Worm (Caenorhabditis elegans) whole organism, late embryonic: ENCODE data around the gene C01G10.10.

Experiments
- C08G9.2 ChIP-seq: sonication (generic microtip); optimal IDR thresholded peaks from 2 replicates; lab custom pipeline; 2016; ENCODE audit warnings: mild to moderate bottlenecking, missing genetic modification characterization, moderate library complexity, missing compliant biosample characterization
- C38D4.7 ChIP-seq: fragments of 200-800 bp; sonication (Bioruptor generic); optimal IDR thresholded peaks from 2 replicates; lab custom pipeline; 2018; ENCODE audit warnings: mild to moderate bottlenecking, missing genetic modification characterization, moderate library complexity, missing compliant biosample characterization
- F13H6.1 ChIP-seq: sonication (generic microtip); optimal IDR thresholded peaks from 2 replicates; lab custom pipeline; 2016; ENCODE audit warnings: missing genetic modification characterization, missing compliant biosample characterization
- K02D7.2 ChIP-seq: sonication (generic microtip); optimal IDR thresholded peaks from 2 replicates; lab custom pipeline; 2017; ENCODE audit warnings: mild to moderate bottlenecking, missing genetic modification characterization, missing compliant biosample characterization
- T23F11.4 ChIP-seq: fragments of 200-800 bp; sonication (Bioruptor generic); optimal IDR thresholded peaks from 2 replicates; lab custom pipeline; 2018; ENCODE audit warnings: mild to moderate bottlenecking, missing genetic modification characterization, missing compliant biosample characterization
- ama-1 ChIP-seq: fragments of 150-350 bp; optimal IDR thresholded peaks from 2 replicates; lab custom pipeline; 2014
- ceh-14 ChIP-seq: sonication (generic microtip); optimal IDR thresholded peaks from 2 replicates; lab custom pipeline; 2016; ENCODE audit warnings: missing genotype, missing genetic modification characterization, missing compliant biosample characterization
- ceh-18 ChIP-seq: sonication (generic microtip); optimal IDR thresholded peaks from 2 replicates; lab custom pipeline; 2016; ENCODE audit warnings: missing genetic modification characterization, missing compliant biosample characterization
- ceh-19 ChIP-seq: fragments of 200-800 bp; sonication (Bioruptor generic); optimal IDR thresholded peaks from 2 replicates; lab custom pipeline; 2018; ENCODE audit warnings: mild to moderate bottlenecking, missing genetic modification characterization, missing compliant biosample characterization
- ceh-2 ChIP-seq: sonication (generic microtip); optimal IDR thresholded peaks from 2 replicates; lab custom pipeline; 2016; ENCODE audit warnings: missing genotype, missing genetic modification characterization, missing compliant biosample characterization
- ceh-31 ChIP-seq: sonication (generic microtip); optimal IDR thresholded peaks from 2 replicates; lab custom pipeline; 2016; ENCODE audit warnings: missing genetic modification characterization, missing compliant biosample characterization
- ceh-34 ChIP-seq: sonication (generic microtip); optimal IDR thresholded peaks from 2 replicates; lab custom pipeline; 2016; ENCODE audit warnings: mild to moderate bottlenecking, missing genetic modification characterization, missing compliant biosample characterization
- ceh-48 ChIP-seq: sonication (generic microtip); optimal IDR thresholded peaks from 2 replicates; lab custom pipeline; 2016; ENCODE audit warnings: missing genetic modification characterization, inconsistent platforms, missing compliant biosample characterization
- ceh-6 ChIP-seq: fragments of 200-800 bp; sonication (Bioruptor generic); optimal IDR thresholded peaks from 2 replicates; lab custom pipeline; 2018; ENCODE audit warnings: mild to moderate bottlenecking, missing genetic modification characterization, missing compliant biosample characterization
- che-1 ChIP-seq: sonication (generic microtip); optimal IDR thresholded peaks from 2 replicates; lab custom pipeline; 2016; ENCODE audit warnings: mild to moderate bottlenecking, missing genetic modification characterization, missing compliant biosample characterization
- dve-1 ChIP-seq: sonication (generic microtip); optimal IDR thresholded peaks from 2 replicates; lab custom pipeline; 2017; ENCODE audit warnings: antibody characterized with exemption, mild to moderate bottlenecking, missing genetic modification characterization, missing compliant biosample characterization
- elt-2 ChIP-seq: sonication (generic microtip); optimal IDR thresholded peaks from 2 replicates; lab custom pipeline; 2016; ENCODE audit warnings: missing genetic modification reagents, missing genetic modification characterization, missing compliant biosample characterization
- ets-4 ChIP-seq: sonication (generic microtip); optimal IDR thresholded peaks from 2 replicates; lab custom pipeline; 2016; ENCODE audit warnings: missing genetic modification characterization, missing compliant biosample characterization
- fax-1 ChIP-seq: sonication (generic microtip); optimal IDR thresholded peaks from 2 replicates; lab custom pipeline; 2016; ENCODE audit warnings: missing genotype, missing genetic modification characterization, missing compliant biosample characterization
- fkh-10 ChIP-seq: fragments of 150-350 bp; optimal IDR thresholded peaks from 2 replicates; lab custom pipeline; 2014; ENCODE audit warnings: missing biosample characterization, missing genetic modification reagents, missing genetic modification characterization
- hlh-6 ChIP-seq: sonication (generic microtip); optimal IDR thresholded peaks from 2 replicates; lab custom pipeline; 2016; ENCODE audit warnings: missing genotype, missing genetic modification characterization, missing compliant biosample characterization
- hlh-8 ChIP-seq: sonication (generic microtip); optimal IDR thresholded peaks from 2 replicates; lab custom pipeline; 2016; ENCODE audit warnings: missing genotype, missing genetic modification characterization, missing compliant biosample characterization
- lim-6 ChIP-seq: sonication (generic microtip); optimal IDR thresholded peaks from 2 replicates; lab custom pipeline; 2016; ENCODE audit warnings: missing genetic modification characterization, missing compliant biosample characterization
- pha-2 ChIP-seq: sonication (generic microtip); optimal IDR thresholded peaks from 2 replicates; lab custom pipeline; 2017; ENCODE audit warnings: mild to moderate bottlenecking, missing genetic modification characterization, missing compliant biosample characterization
- pqm-1 ChIP-seq: sonication (generic microtip); optimal IDR thresholded peaks from 2 replicates; lab custom pipeline; 2016; ENCODE audit warnings: missing genetic modification characterization, missing compliant biosample characterization
- ref-2 ChIP-seq: sonication (generic microtip); optimal IDR thresholded peaks from 2 replicates; lab custom pipeline; 2016; ENCODE audit warnings: missing genetic modification characterization, missing compliant biosample characterization
- rnt-1 ChIP-seq: sonication (generic microtip); optimal IDR thresholded peaks from 2 replicates; lab custom pipeline; 2016; ENCODE audit warnings: missing genetic modification characterization, missing compliant biosample characterization
- sdc-2 ChIP-seq: sonication (generic microtip); optimal IDR thresholded peaks from 2 replicates; lab custom pipeline; 2016; ENCODE audit warnings: missing genotype, missing genetic modification characterization, missing compliant biosample characterization
- sox-2 ChIP-seq: fragments of 200-800 bp; sonication (Bioruptor generic); IDR thresholded peaks from 2 replicates; pipeline ENCODE4 v1.3.6; 2022; ENCODE audit warnings: missing genetic modification reagents, missing genetic modification characterization, missing compliant biosample characterization
- tbx-2 ChIP-seq: sonication (generic microtip); optimal IDR thresholded peaks from 2 replicates; lab custom pipeline; 2016; ENCODE audit warnings: missing genetic modification characterization, missing compliant biosample characterization
- ttx-3 ChIP-seq: sonication (generic microtip); optimal IDR thresholded peaks from 2 replicates; lab custom pipeline; 2016; ENCODE audit warnings: missing genetic modification reagents, missing genetic modification characterization, missing compliant biosample characterization
- unc-3 ChIP-seq, 2 experiments: fragments of 200-800 bp in 1 of 2; sonication (Bioruptor generic) in 1 of 2; sonication (generic microtip) in 1 of 2; conservative IDR thresholded peaks in 1 of 2; optimal IDR thresholded peaks in 1 of 2; 2 replicates each; pipeline versions ENCODE4 v1.3.6 to Lab custom; 2016 to 2022; ENCODE audit warnings: missing compliant biosample characterization in 2 of 2, missing genetic modification characterization in 2 of 2, missing genetic modification reagents in 1 of 2
- unc-42 ChIP-seq: sonication (generic microtip); optimal IDR thresholded peaks from 2 replicates; lab custom pipeline; 2016; ENCODE audit warnings: missing genotype, missing genetic modification characterization, missing compliant biosample characterization
- zip-5 ChIP-seq: sonication (generic microtip); optimal IDR thresholded peaks from 2 replicates; lab custom pipeline; 2016; ENCODE audit warnings: missing genetic modification characterization, missing compliant biosample characterization

Gene C01G10.10

ce11 chrV:15067165-15067564 lies 15.1 kb downstream of the C01G10.10 start, which contains the start of gene C25D7.10:
TSS of gene C25D7.10 (plus strand) at chrV:15067465.
- TF ChIP-seq ceh-48 (tag; lab: Kevin White, UChicago) (no peak), ttx-3 (tag; lab: Kevin White, UChicago) (no peak), hlh-6 (no peak), ref-2 (tag; lab: Kevin White, UChicago) (no peak), pha-2 (tag; lab: Kevin White, UChicago) (no peak), C38D4.7 (GFP tag; lab: Kevin White, UChicago) (no peak), ets-4 (no peak)

- no peak for TF ChIP-seq C08G9.2
- no peak for TF ChIP-seq ceh-18 (tag; lab: Kevin White, UChicago)
- TF ChIP-seq ceh-31 (tag; lab: Kevin White, UChicago): no peak
- TF ChIP-seq ceh-14 (tag; lab: Kevin White, UChicago): no peak
- no peak for TF ChIP-seq T23F11.4 (GFP tag; lab: Kevin White, UChicago)
- TF ChIP-seq, all 69 proteins: peak for 0
These were observed 16.3 kb downstream of the C01G10.10 start, which contains the start of gene otub-1 for ce11 chrV:15065837-15066348. TSS of gene otub-1 (plus strand) at chrV:15066298.

ce11 chrV:15065068-15065744 lies 17.0 kb downstream of the C01G10.10 start, which contains the start of gene C25D7.9:
TSS of gene C25D7.9 (plus strand) at chrV:15065135.
- peak; percentile 16 for TF ChIP-seq hlh-6
- TF ChIP-seq unc-42 (tag; lab: Kevin White, UChicago): peak; percentile 47
- peak; percentile 20 for TF ChIP-seq sdc-2 (tag; lab: Kevin White, UChicago)
- no peak for TF ChIP-seq elt-2
- no peak for TF ChIP-seq rnt-1 (tag; lab: Kevin White, UChicago)
- TF ChIP-seq ceh-31 (tag; lab: Kevin White, UChicago): peak; percentile 65
- TF ChIP-seq ceh-48 (tag; lab: Kevin White, UChicago): peak; percentile 90
- peak; percentile 46 for TF ChIP-seq ceh-19 (GFP tag; lab: Kevin White, UChicago)
- TF ChIP-seq T23F11.4 (GFP tag; lab: Kevin White, UChicago): no peak
- peak; percentile 32 for TF ChIP-seq ceh-34 (tag; lab: Kevin White, UChicago)
- no peak for TF ChIP-seq K02D7.2 (tag; lab: Kevin White, UChicago)
- peak; percentile 22 for TF ChIP-seq ref-2 (tag; lab: Kevin White, UChicago)
- no peak for TF ChIP-seq ceh-2 (tag; lab: Kevin White, UChicago)
- TF ChIP-seq tbx-2 (tag; lab: Kevin White, UChicago): peak; percentile 40
- TF ChIP-seq ets-4: peak; percentile 61
- TF ChIP-seq ceh-6 (GFP tag; lab: Kevin White, UChicago): no peak

ce11 chrV:15063987-15064386 lies 18.3 kb downstream of the C01G10.10 start, which contains the start of gene rap-2:
TSS of gene rap-2 (minus strand) at chrV:15064087.
- TF ChIP-seq sdc-2 (tag; lab: Kevin White, UChicago) (no peak), C38D4.7 (GFP tag; lab: Kevin White, UChicago) (no peak), unc-3 (GFP tag; conservative IDR thresholded peaks at IDR 0.05; lab: Robert Waterston, UW) (no peak), unc-3 (tag; optimal IDR thresholded peaks at IDR 0.05; lab: Kevin White, UChicago) (no peak), fkh-10 (no peak), ceh-2 (tag; lab: Kevin White, UChicago) (no peak), fax-1 (no peak), sox-2 (GFP tag; lab: Robert Waterston, UW) (no peak), zip-5 (tag; lab: Kevin White, UChicago) (no peak), che-1 (tag; lab: Kevin White, UChicago) (no peak), pqm-1 (no peak), unc-42 (tag; lab: Kevin White, UChicago) (no peak), F13H6.1 (tag; lab: Kevin White, UChicago) (no peak), K02D7.2 (tag; lab: Kevin White, UChicago) (no peak), dve-1 (no peak), hlh-8 (tag; lab: Kevin White, UChicago) (no peak), ama-1 (no peak), ceh-14 (tag; lab: Kevin White, UChicago) (no peak), lim-6 (tag; lab: Kevin White, UChicago) (no peak)
